Worm (Caenorhabditis elegans): ENCODE results near the gene vab-15.

DNA sequence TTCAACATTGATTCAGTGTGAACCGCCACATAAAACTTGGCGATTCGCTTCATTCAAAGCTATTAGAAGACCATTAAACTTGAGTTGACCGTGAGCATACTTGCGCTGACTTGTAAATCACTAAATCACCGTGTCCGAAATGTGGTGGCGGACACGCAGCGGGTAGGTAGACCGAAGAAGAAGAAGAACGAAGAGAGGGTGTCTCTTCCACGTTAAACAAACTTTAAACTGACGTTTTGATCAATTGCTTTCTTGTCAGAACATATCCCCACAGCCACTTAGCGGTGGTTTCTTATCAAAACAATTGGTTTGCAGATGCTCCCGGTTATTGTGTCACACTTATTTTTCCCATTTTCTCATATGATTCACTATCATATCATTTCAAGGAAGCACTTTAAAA is 3.5 kb upstream of the vab-15 start:
- no peak for TF ChIP-seq mdl-1 (tag; optimal IDR thresholded peaks at IDR 0.05)
- no peak for TF ChIP-seq nhr-237 (tag; optimal IDR thresholded peaks at IDR 0.05)
- TF ChIP-seq ztf-4 (tag; optimal IDR thresholded peaks at IDR 0.05), result no peak

All from whole organism, L1 larva.